Worm (Caenorhabditis elegans): ENCODE data around the gene dnj-25.

ce11 chrV:20692903-20693302 lies 51.2 kb downstream of the dnj-25 start:
- TF ChIP-seq ztf-29 (GFP tag; IDR thresholded peaks at IDR 0.05) (no peak), T22C8.4 (GFP tag; IDR thresholded peaks at IDR 0.05) (no peak), flt-1 (GFP tag; IDR thresholded peaks at IDR 0.05) (no peak), cog-1 (tag; optimal IDR thresholded peaks at IDR 0.05) (no peak), med-1 (GFP tag; optimal IDR thresholded peaks at IDR 0.05; ENCODE audit: insufficient read depth) (no peak)

All from whole organism, midembryonic.